Fruit fly (Drosophila melanogaster): Measurements from ENCODE around the gene CG13937.

The CG13937 gene

DNA sequence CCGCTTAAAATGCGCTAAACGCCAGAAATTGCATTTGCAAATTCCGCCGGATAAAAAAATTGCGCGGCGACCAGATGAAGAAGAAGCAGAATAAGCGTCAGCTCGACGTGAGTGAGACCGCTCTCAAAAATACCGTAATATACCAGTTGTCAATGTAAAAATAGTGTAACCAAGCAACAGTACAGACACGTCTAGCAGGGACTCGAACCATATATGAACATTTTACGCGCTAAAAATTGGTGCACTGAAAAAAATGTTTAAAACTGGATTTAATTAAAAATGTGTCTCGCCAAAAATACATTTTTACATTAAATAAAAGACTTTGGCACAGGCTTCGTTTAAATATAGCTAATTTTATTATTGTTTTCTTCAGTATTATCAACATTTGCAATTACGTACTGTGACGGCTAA, 6.6 kb downstream of the CG13937 start, which contains the start of gene dre4 (continued):
- TF ChIP-seq CG11695 (GFP tag; IDR thresholded peaks at IDR 0.05) (peak; percentile 62), crp (GFP tag; optimal IDR thresholded peaks at IDR 0.05) (peak in 1 of 2 experiments; percentile 46), MTF-1 (GFP tag; optimal IDR thresholded peaks at IDR 0.05; ENCODE audit: borderline replicate concordance) (peak; percentile 23), grau (tag; optimal IDR thresholded peaks at IDR 0.05) (peak; percentile 64), toy (GFP tag; IDR thresholded peaks at IDR 0.05) (no peak), CG6175 (GFP tag; IDR thresholded peaks at IDR 0.05) (no peak), h (optimal IDR thresholded peaks at IDR 0.05) (no peak), gcm2 (GFP tag; optimal IDR thresholded peaks at IDR 0.05) (peak; percentile 45), bsh (GFP tag; optimal IDR thresholded peaks at IDR 0.05) (peak; percentile 19 to 76), Deaf1 (tag; optimal IDR thresholded peaks at IDR 0.05) (no peak), CG7372 (GFP tag; IDR thresholded peaks at IDR 0.05) (no peak), inv (GFP tag; IDR thresholded peaks at IDR 0.05; ENCODE audit: partially characterized antibody) (no peak), CG6254 (GFP tag; optimal IDR thresholded peaks at IDR 0.05) (peak; percentile 73), zen (tag; optimal IDR thresholded peaks at IDR 0.05) (peak; percentile 55), Oaz (GFP tag; IDR thresholded peaks at IDR 0.05) (0 out of 2 replicates have a peak, but pooled peaks have one; percentile 29), CkIIα-i1 (GFP tag; IDR thresholded peaks at IDR 0.05) (no peak), ken (GFP tag; IDR thresholded peaks at IDR 0.05) (0 out of 3 replicates have a peak, but pooled peaks have one; percentile 52), Lpt (GFP tag; optimal IDR thresholded peaks at IDR 0.05) (no peak), rib (GFP tag; IDR thresholded peaks at IDR 0.05) (peak; percentile 76; the same call in 1 of the 2 replicates), lov (optimal IDR thresholded peaks at IDR 0.05) (no peak), lov (GFP tag; IDR thresholded peaks at IDR 0.05) (0 out of 3 replicates have a peak, but pooled peaks have one; percentile 18), CG2120 (GFP tag; optimal IDR thresholded peaks at IDR 0.05) (peak; percentile 86), E2f2 (GFP tag; IDR thresholded peaks at IDR 0.05) (peak; percentile 88), Rfx (GFP tag; IDR thresholded peaks at IDR 0.05) (peak; percentile 85), CG7786 (GFP tag; optimal IDR thresholded peaks at IDR 0.05) (peak; percentile 67), dimm (GFP tag; IDR thresholded peaks at IDR 0.05) (peak; percentile 18; the same call in 1 of the 2 replicates), Six4 (GFP tag; optimal IDR thresholded peaks at IDR 0.05) (peak; percentile 60), Tbp (GFP tag; optimal IDR thresholded peaks at IDR 0.05) (no peak), dan (GFP tag; IDR thresholded peaks at IDR 0.05) (no peak), mam (GFP tag; optimal IDR thresholded peaks at IDR 0.05) (peak; percentile 80), CG15011 (GFP tag; optimal IDR thresholded peaks at IDR 0.05) (peak; percentile 27), peb (GFP tag; IDR thresholded peaks at IDR 0.05) (no peak), lola (GFP tag; optimal IDR thresholded peaks at IDR 0.05) (peak in 1 of 3 experiments; percentile 49), Camta (GFP tag; optimal IDR thresholded peaks at IDR 0.05) (peak; percentile 65), dati (GFP tag; IDR thresholded peaks at IDR 0.05) (0 out of 2 replicates have a peak, but pooled peaks have one; percentile 56), CG9932 (GFP tag; IDR thresholded peaks at IDR 0.05) (peak; percentile 77), CG8089 (GFP tag; optimal IDR thresholded peaks at IDR 0.05) (peak; percentile 49), Hr3 (GFP tag; optimal IDR thresholded peaks at IDR 0.05) (peak; percentile 63), PHDP (tag; optimal IDR thresholded peaks at IDR 0.05) (peak; percentile 80), CG31441 (GFP tag; IDR thresholded peaks at IDR 0.05) (peak; percentile 70), Dad (GFP tag; optimal IDR thresholded peaks at IDR 0.05) (peak; percentile 72), CG17912 (GFP tag; optimal IDR thresholded peaks at IDR 0.05) (no peak), CG1832 (GFP tag; optimal IDR thresholded peaks at IDR 0.05) (no peak), CG12219 (GFP tag; optimal IDR thresholded peaks at IDR 0.05) (peak; percentile 45), CG12744 (GFP tag; optimal IDR thresholded peaks at IDR 0.05) (peak; percentile 78), cg (GFP tag; optimal IDR thresholded peaks at IDR 0.05) (no peak), CG4282 (GFP tag; optimal IDR thresholded peaks at IDR 0.05) (peak; percentile 8), CG42726 (GFP tag; IDR thresholded peaks at IDR 0.05; ENCODE audit: partially characterized antibody) (no peak), Hmx (GFP tag; optimal IDR thresholded peaks at IDR 0.05) (no peak), CG43689 (GFP tag; IDR thresholded peaks at IDR 0.05) (peak; percentile 15; the same call in 1 of the 2 replicates), lab (GFP tag; optimal IDR thresholded peaks at IDR 0.05) (peak; percentile 83)

Data from whole organism, embryonic.